Worm (Caenorhabditis elegans) whole organism, young adult: Measurements from ENCODE around the gene srh-148.
"Not testable (repeated sequence)": the region's sequence is repeated elsewhere in the genome, so short reads cannot be mapped to it uniquely, and the experiment has no call there.

Source experiments
- B0019.2 ChIP-seq: fragments of 200-800 bp; sonication (Bioruptor generic); conservative IDR thresholded peaks from 2 replicates; pipeline ENCODE4 v1.3.6; 2022; ENCODE audit warnings: missing genetic modification reagents, missing genetic modification characterization, missing compliant biosample characterization
- D2030.7 ChIP-seq: fragments of 200-800 bp; sonication (Bioruptor generic); IDR thresholded peaks from 2 replicates; pipeline ENCODE4 v1.3.6; 2022; ENCODE audit warnings: missing genetic modification reagents, missing genetic modification characterization, missing compliant biosample characterization
- F10E7.11 ChIP-seq: sonication (generic microtip); optimal IDR thresholded peaks from 2 replicates; lab custom pipeline; 2017; ENCODE audit warnings: mild to moderate bottlenecking, missing genetic modification characterization, moderate library complexity, missing compliant biosample characterization
- F39B2.1 ChIP-seq: fragments of 200-800 bp; sonication (Bioruptor generic); IDR thresholded peaks from 2 replicates; pipeline ENCODE4 v1.3.6; 2022; ENCODE audit warnings: missing genetic modification reagents, missing genetic modification characterization, missing compliant biosample characterization
- T07F8.4 ChIP-seq: sonication (generic microtip); optimal IDR thresholded peaks from 2 replicates; lab custom pipeline; 2016; ENCODE audit warnings: mild to moderate bottlenecking, missing genetic modification characterization, moderate library complexity, missing compliant biosample characterization
- Y53G8AR.9 ChIP-seq: fragments of 200-800 bp; sonication (Bioruptor generic); conservative IDR thresholded peaks from 2 replicates; pipeline ENCODE4 v1.3.6; 2022; ENCODE audit warnings: missing genetic modification reagents, missing genetic modification characterization, missing compliant biosample characterization
- ama-1 ChIP-seq, 3 experiments: fragments of 150-350 bp in 1 of 3; sonication (generic microtip) in 2 of 3; optimal IDR thresholded peaks; 2 replicates each; lab custom pipeline; 2014 to 2018; ENCODE audit warnings: missing biosample characterization in 2 of 3, missing genetic modification characterization in 2 of 3, missing genetic modification reagents in 2 of 3
- aptf-3 ChIP-seq: fragments of 200-800 bp; sonication (Bioruptor generic); IDR thresholded peaks from 2 replicates; pipeline ENCODE4 v1.3.6; 2022; ENCODE audit warnings: missing genetic modification characterization, missing compliant biosample characterization
- atf-7 ChIP-seq: sonication (generic microtip); optimal IDR thresholded peaks from 2 replicates; lab custom pipeline; 2017; ENCODE audit warnings: mild to moderate bottlenecking, missing genetic modification characterization, missing compliant biosample characterization
- cebp-1 ChIP-seq, 2 experiments: fragments of 200-800 bp in 1 of 2; sonication (Bioruptor generic) in 1 of 2; sonication (generic microtip) in 1 of 2; IDR thresholded peaks in 1 of 2; optimal IDR thresholded peaks in 1 of 2; 2 replicates each; pipeline versions ENCODE4 v1.3.6 to Lab custom; 2017 to 2022; ENCODE audit warnings: missing compliant biosample characterization in 2 of 2, missing genetic modification characterization in 2 of 2, mild to moderate bottlenecking in 1 of 2, missing genetic modification reagents in 1 of 2, moderate library complexity in 1 of 2
- cebp-2 ChIP-seq: fragments of 200-800 bp; sonication (Bioruptor generic); IDR thresholded peaks from 2 replicates; pipeline ENCODE4 v1.3.6; 2022; ENCODE audit warnings: missing genetic modification characterization, missing compliant biosample characterization
- ceh-40 ChIP-seq: fragments of 200-800 bp; sonication (Bioruptor generic); IDR thresholded peaks from 2 replicates; pipeline ENCODE4 v1.3.6; 2022; ENCODE audit warnings: missing genetic modification characterization, missing compliant biosample characterization
- chd-7 ChIP-seq: sonication (generic microtip); optimal IDR thresholded peaks from 2 replicates; lab custom pipeline; 2016; ENCODE audit warnings: mild to moderate bottlenecking, missing genetic modification characterization, moderate library complexity, missing compliant biosample characterization
- egl-44 ChIP-seq: fragments of 200-800 bp; sonication (Bioruptor generic); IDR thresholded peaks from 2 replicates; pipeline ENCODE4 v1.3.6; 2022; ENCODE audit warnings: missing genetic modification reagents, missing genetic modification characterization, missing compliant biosample characterization
- hlh-26 ChIP-seq: fragments of 200-800 bp; sonication (Bioruptor generic); conservative IDR thresholded peaks from 2 replicates; pipeline ENCODE4 v1.3.6; 2022; ENCODE audit warnings: missing genetic modification reagents, missing genetic modification characterization, missing compliant biosample characterization
- hmg-20 ChIP-seq: fragments of 200-800 bp; sonication (Bioruptor generic); IDR thresholded peaks from 2 replicates; pipeline ENCODE4 v1.3.6; 2022; ENCODE audit warnings: missing genetic modification reagents, missing genetic modification characterization, missing compliant biosample characterization
- hsf-1 ChIP-seq: fragments of 200-800 bp; sonication (Bioruptor generic); IDR thresholded peaks from 2 replicates; pipeline ENCODE4 v1.3.6; 2022; ENCODE audit warnings: missing genetic modification reagents, missing genetic modification characterization, missing compliant biosample characterization
- lin-26 ChIP-seq: fragments of 200-800 bp; sonication (Bioruptor generic); IDR thresholded peaks from 2 replicates; pipeline ENCODE4 v1.3.6; 2022; ENCODE audit warnings: missing genetic modification reagents, missing genetic modification characterization, missing compliant biosample characterization
- madf-10 ChIP-seq: sonication (generic microtip); optimal IDR thresholded peaks from 2 replicates; lab custom pipeline; 2016; ENCODE audit warnings: mild to moderate bottlenecking, missing genetic modification characterization, missing compliant biosample characterization
- madf-8 ChIP-seq: fragments of 200-800 bp; sonication (Bioruptor generic); conservative IDR thresholded peaks from 2 replicates; pipeline ENCODE4 v1.3.6; 2022; ENCODE audit warnings: missing genetic modification reagents, missing genetic modification characterization, missing compliant biosample characterization
- mes-4 ChIP-seq: sonication (generic microtip); optimal IDR thresholded peaks from 2 replicates; lab custom pipeline; 2016; ENCODE audit warnings: missing genotype, missing genetic modification characterization, missing compliant biosample characterization
- nhr-120 ChIP-seq: fragments of 200-800 bp; sonication (Bioruptor generic); IDR thresholded peaks from 2 replicates; pipeline ENCODE4 v1.3.6; 2022; ENCODE audit warnings: missing genetic modification characterization, missing compliant biosample characterization
- nhr-80 ChIP-seq: sonication (generic microtip); optimal IDR thresholded peaks from 2 replicates; lab custom pipeline; 2016; ENCODE audit warnings: missing genetic modification characterization, missing compliant biosample characterization
- nhr-90 ChIP-seq: sonication (generic microtip); optimal IDR thresholded peaks from 2 replicates; lab custom pipeline; 2016; ENCODE audit warnings: missing genotype, mild to moderate bottlenecking, missing genetic modification characterization, missing compliant biosample characterization
- pbrm-1 ChIP-seq: fragments of 200-800 bp; sonication (Bioruptor generic); IDR thresholded peaks from 2 replicates; pipeline ENCODE4 v1.3.6; 2022; ENCODE audit warnings: missing genetic modification reagents, missing genetic modification characterization, missing compliant biosample characterization
- rec-8 ChIP-seq, 2 experiments: sonication (generic microtip); optimal IDR thresholded peaks; 2 replicates each; lab custom pipeline; 2016; ENCODE audit warnings: mild to moderate bottlenecking in 2 of 2, missing genetic modification characterization in 2 of 2, missing genetic modification reagents in 2 of 2, missing genotype in 2 of 2, missing biosample characterization in 1 of 2, missing compliant biosample characterization in 1 of 2, moderate library complexity in 1 of 2
- repo-1 ChIP-seq: sonication (generic microtip); optimal IDR thresholded peaks from 2 replicates; lab custom pipeline; 2017; ENCODE audit warnings: mild to moderate bottlenecking, missing genetic modification characterization, missing compliant biosample characterization
- sdz-38 ChIP-seq: sonication (generic microtip); optimal IDR thresholded peaks from 2 replicates; lab custom pipeline; 2016; ENCODE audit warnings: missing genotype, missing genetic modification characterization, missing compliant biosample characterization
- somi-1 ChIP-seq: fragments of 200-800 bp; sonication (Bioruptor generic); optimal IDR thresholded peaks from 2 replicates; lab custom pipeline; 2018; ENCODE audit warnings: mild to moderate bottlenecking, missing genetic modification characterization, missing compliant biosample characterization
- tbp1 ChIP-seq: fragments of 200-800 bp; sonication (Bioruptor generic); optimal IDR thresholded peaks from 2 replicates; lab custom pipeline; 2018; ENCODE audit warnings: mild to moderate bottlenecking, missing genetic modification characterization, missing compliant biosample characterization
- unc-130 ChIP-seq: sonication (generic microtip); optimal IDR thresholded peaks from 2 replicates; lab custom pipeline; 2016; ENCODE audit warnings: missing genetic modification reagents, missing genetic modification characterization, missing compliant biosample characterization
- xnd-1 ChIP-seq: sonication (generic microtip); optimal IDR thresholded peaks from 2 replicates; lab custom pipeline; 2016; ENCODE audit warnings: missing genotype, missing genetic modification reagents, missing genetic modification characterization, missing compliant biosample characterization
- zfh-2 ChIP-seq: fragments of 200-800 bp; sonication (Bioruptor generic); conservative IDR thresholded peaks from 2 replicates; pipeline ENCODE4 v1.3.6; 2022; ENCODE audit warnings: missing genetic modification reagents, missing genetic modification characterization, missing compliant biosample characterization
- ztf-25 ChIP-seq: fragments of 200-800 bp; sonication (Bioruptor generic); IDR thresholded peaks from 2 replicates; pipeline ENCODE4 v1.3.6; 2022; ENCODE audit warnings: missing genetic modification reagents, missing genetic modification characterization, missing compliant biosample characterization
- ztf-26 ChIP-seq: sonication (generic microtip); optimal IDR thresholded peaks from 2 replicates; lab custom pipeline; 2017; ENCODE audit warnings: missing genetic modification characterization, missing compliant biosample characterization

The srh-148 gene

DNA sequence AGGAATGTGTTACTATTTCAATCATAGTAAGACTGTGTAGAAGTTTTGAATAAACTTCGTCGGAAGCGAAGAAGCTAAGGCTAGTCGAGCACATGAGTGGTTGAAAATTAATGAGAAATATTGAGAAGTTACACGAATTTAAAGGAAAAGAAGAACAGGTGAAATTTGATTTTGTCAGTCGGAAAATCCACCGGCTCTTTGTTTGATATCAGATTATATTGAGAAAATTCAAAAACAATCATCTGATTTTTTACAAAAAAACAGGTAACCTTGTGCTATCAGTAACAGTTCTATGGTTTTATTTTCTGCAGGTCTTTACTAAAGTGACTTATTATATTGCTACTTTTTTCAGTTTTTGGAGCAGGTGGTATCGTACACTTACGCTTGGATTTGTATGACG is at the start of gene srh-148:
srh-148 (minus strand) TSS at position 101 of the 400 bp plus-strand sequence.
- no peak for TF ChIP-seq Y53G8AR.9 (GFP tag; lab: Robert Waterston, UW)
- no peak for TF ChIP-seq madf-8 (GFP tag; lab: Robert Waterston, UW)
- TF ChIP-seq repo-1 (tag; lab: Kevin White, UChicago), result no peak
- no peak for TF ChIP-seq unc-130 (GFP tag; lab: Kevin White, UChicago)
- no peak for TF ChIP-seq egl-44 (GFP tag; lab: Robert Waterston, UW)

DNA sequence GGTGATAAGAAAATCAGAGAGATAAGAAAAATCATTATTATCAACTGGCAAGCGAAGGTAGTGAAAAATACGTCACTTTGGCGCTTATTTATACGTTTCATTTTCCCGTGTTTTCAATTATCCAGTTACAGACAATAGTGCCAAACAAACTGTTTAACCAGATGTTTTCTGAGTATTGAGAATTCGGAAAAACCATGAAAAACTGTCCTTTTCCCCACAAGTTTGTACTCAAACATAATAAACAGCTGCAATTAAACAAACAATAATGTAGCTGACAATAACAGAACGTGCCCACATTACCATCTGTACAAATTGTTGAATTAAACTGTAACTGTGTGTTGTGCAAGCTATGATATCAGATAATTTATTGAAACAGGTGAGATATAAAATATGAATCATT is 47.3 kb upstream of the srh-148 start, which contains the start of the genes F35E8.1 and F35E8.2:
F35E8.1 (minus strand) TSS at position 101 of the 400 bp plus-strand sequence.
F35E8.2 (plus strand) TSS at position 132 of the 400 bp plus-strand sequence.
- TF ChIP-seq ztf-25 (GFP tag; lab: Robert Waterston, UW); somi-1 (GFP tag; lab: Kevin White, UChicago); tbp1 (GFP tag; lab: Kevin White, UChicago): not testable (repeated sequence)

DNA sequence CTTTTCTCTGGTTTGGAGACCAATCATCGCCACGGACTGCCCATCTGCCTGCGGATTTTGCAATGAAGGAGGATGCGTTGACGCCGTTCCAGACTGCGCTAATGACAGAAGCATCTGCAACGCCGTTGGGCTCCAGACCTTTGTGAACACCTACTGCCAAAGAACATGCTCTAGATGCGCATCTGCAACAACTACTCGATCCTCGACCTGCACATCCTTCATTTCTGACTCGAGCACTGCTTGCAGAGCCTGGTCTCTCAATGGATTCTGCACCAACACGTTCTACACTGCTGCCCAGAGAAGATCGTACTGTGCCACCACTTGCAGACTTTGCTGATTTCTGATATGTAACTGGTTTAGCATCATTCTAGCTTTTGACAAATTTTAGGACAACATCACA is 42.4 kb upstream of the srh-148 start:
- TF ChIP-seq hmg-20 (GFP tag; lab: Robert Waterston, UW) (no peak), lin-26 (GFP tag; lab: Robert Waterston, UW) (no peak), mes-4 (tag; lab: Kevin White, UChicago) (no peak), egl-44 (GFP tag; lab: Robert Waterston, UW) (no peak), B0019.2 (no peak), T07F8.4 (no peak)

- TF ChIP-seq cebp-1 (GFP tag; IDR thresholded peaks at IDR 0.05; lab: Robert Waterston, UW) (no peak), cebp-1 (tag; optimal IDR thresholded peaks at IDR 0.05; lab: Kevin White, UChicago) (no peak), xnd-1 (tag; lab: Kevin White, UChicago) (no peak), hsf-1 (GFP tag; lab: Robert Waterston, UW) (no peak), sdz-38 (tag; lab: Kevin White, UChicago) (no peak), ztf-26 (tag; lab: Kevin White, UChicago) (no peak), F39B2.1 (GFP tag; lab: Robert Waterston, UW) (no peak)
Measured at ce11 chrV:15899696-15900095, 41.5 kb upstream of the srh-148 start, which contains the start of gene T06C12.14. Gene T06C12.14, plus strand, starts transcription at chrV:15899996.

DNA sequence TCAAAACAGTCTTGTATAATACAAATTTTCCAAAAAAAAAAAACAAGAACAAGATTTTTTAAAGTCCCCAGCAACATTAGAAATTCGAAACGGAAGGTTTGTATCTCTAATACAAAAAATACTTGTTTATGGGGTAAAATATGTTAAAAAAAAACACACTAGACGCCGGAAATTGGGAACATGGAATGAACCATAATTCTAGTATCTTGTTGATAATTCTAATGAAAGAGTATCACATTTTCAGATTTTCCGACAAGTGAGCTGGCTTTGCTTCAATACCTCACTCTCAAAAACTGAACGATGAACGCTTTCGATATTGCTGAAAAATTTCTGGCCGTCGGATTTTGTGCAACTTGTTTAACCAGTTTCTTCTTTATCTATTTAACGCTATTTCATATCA is 39.5 kb upstream of the srh-148 start, which contains the start of gene str-60:
str-60 (plus strand) TSS at position 301 of the 400 bp plus-strand sequence.
- TF ChIP-seq nhr-120 (GFP tag; lab: Robert Waterston, UW), result no peak

DNA sequence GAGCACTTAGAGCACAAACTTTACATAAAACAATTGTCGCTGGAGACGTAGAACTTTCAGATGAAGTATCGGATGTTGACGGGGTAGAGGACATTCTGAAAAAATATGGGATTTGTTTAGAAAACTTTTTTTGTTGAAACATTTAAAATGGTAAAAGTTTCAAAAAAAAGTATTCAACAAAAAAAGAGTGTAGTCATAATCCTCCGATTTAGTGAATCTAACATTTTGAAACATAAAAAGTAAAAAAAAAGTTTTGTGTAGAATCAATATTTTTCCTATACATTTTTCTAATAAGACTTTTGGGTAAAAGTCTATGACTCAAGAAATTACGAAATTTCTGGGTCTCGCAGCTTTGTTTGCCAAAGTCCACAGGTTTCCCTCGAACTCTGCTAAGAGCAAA is 38.5 kb upstream of the srh-148 start, which contains the start of gene nhr-213:
nhr-213 (minus strand) TSS at position 101 of the 400 bp plus-strand sequence.
- no peak for TF ChIP-seq hlh-26 (GFP tag; lab: Robert Waterston, UW)
- TF ChIP-seq nhr-90 (tag; lab: Kevin White, UChicago), result no peak
- no peak for TF ChIP-seq atf-7 (tag; lab: Kevin White, UChicago)

ce11 chrV:15892696-15893095 is 34.5 kb upstream of the srh-148 start, which contains the start of gene T06C12.11:
Gene T06C12.11, plus strand, starts transcription at chrV:15892996.
- no peak for TF ChIP-seq madf-8 (GFP tag; lab: Robert Waterston, UW)
- TF ChIP-seq ceh-40, result no peak
- no peak for TF ChIP-seq rec-8 (tag; optimal IDR thresholded peaks at IDR 0.05; lab: Kevin White, UChicago)
- TF ChIP-seq D2030.7 (GFP tag; lab: Robert Waterston, UW), result no peak
- TF ChIP-seq chd-7 (tag; lab: Kevin White, UChicago), result no peak
- TF ChIP-seq F10E7.11 (tag; lab: Kevin White, UChicago), result no peak
- TF ChIP-seq madf-10 (tag; lab: Kevin White, UChicago), result no peak
- TF ChIP-seq ama-1 (optimal IDR thresholded peaks at IDR 0.05; lab: Kevin White, UChicago), result no peak
- no peak for TF ChIP-seq ama-1 (GFP tag; optimal IDR thresholded peaks at IDR 0.05; lab: Kevin White, UChicago)
- no peak for TF ChIP-seq zfh-2 (GFP tag; lab: Robert Waterston, UW)
- no peak for TF ChIP-seq cebp-2 (GFP tag; lab: Robert Waterston, UW)
- no peak for TF ChIP-seq repo-1 (tag; lab: Kevin White, UChicago)
- no peak for TF ChIP-seq aptf-3 (GFP tag; lab: Robert Waterston, UW)
- no peak for TF ChIP-seq nhr-80
- no peak for TF ChIP-seq pbrm-1
